Fruit fly (Drosophila melanogaster) whole organism, wandering third instar larva: ENCODE results near the gene CG3355.

Source experiments
- Mio ChIP-seq: sonication (Bioruptor generic); optimal IDR thresholded peaks from 2 replicates; lab custom pipeline; 2016; ENCODE audit warnings: missing biosample characterization, missing genetic modification characterization
- OdsH ChIP-seq: fragments of 200-800 bp; sonication (Bioruptor generic); optimal IDR thresholded peaks from 2 replicates; lab custom pipeline; 2016; ENCODE audit warnings: missing biosample characterization, mild to moderate bottlenecking, missing genetic modification characterization
- pan ChIP-seq: fragments of >200 bp; optimal IDR thresholded peaks from 2 replicates; lab custom pipeline; 2017

dm6 chr2L:4635376-4635775 lies 15.8 kb upstream of the CG3355 start:
- TF ChIP-seq Mio (no peak), OdsH (GFP tag; lab: Kevin White, UChicago) (no peak), pan (no peak)
